Worm (Caenorhabditis elegans) whole organism, early embryonic: ENCODE results near the gene otpl-5.
"Not testable (repeated sequence)": the region's sequence is repeated elsewhere in the genome, so short reads cannot be mapped to it uniquely, and the experiment has no call there.

Source experiments
- B0310.2 ChIP-seq: sonication (generic microtip); optimal IDR thresholded peaks from 2 replicates; lab custom pipeline; 2016; ENCODE audit warnings: mild to moderate bottlenecking, missing genetic modification characterization, missing compliant biosample characterization
- F13C5.2 ChIP-seq: sonication (generic microtip); optimal IDR thresholded peaks from 2 replicates; lab custom pipeline; 2017; ENCODE audit warnings: mild to moderate bottlenecking, missing genetic modification characterization, inconsistent platforms, missing compliant biosample characterization
- ama-1 ChIP-seq: fragments of 150-350 bp; optimal IDR thresholded peaks from 2 replicates; lab custom pipeline; 2014
- ceh-13 ChIP-seq: fragments of 200-800 bp; sonication (Bioruptor generic); optimal IDR thresholded peaks from 2 replicates; lab custom pipeline; 2018; ENCODE audit warnings: mild to moderate bottlenecking, missing genetic modification characterization, missing compliant biosample characterization
- ceh-36 ChIP-seq: sonication (generic microtip); optimal IDR thresholded peaks from 2 replicates; lab custom pipeline; 2016; ENCODE audit warnings: missing genetic modification characterization, inconsistent platforms, missing compliant biosample characterization
- ets-7 ChIP-seq: sonication (generic microtip); optimal IDR thresholded peaks from 2 replicates; lab custom pipeline; 2016; ENCODE audit warnings: missing genotype, missing genetic modification characterization, missing compliant biosample characterization
- flt-1 ChIP-seq: fragments of 200-800 bp; sonication (Bioruptor generic); IDR thresholded peaks from 2 replicates; pipeline ENCODE4 v1.3.6; 2022; ENCODE audit warnings: missing genetic modification characterization, missing compliant biosample characterization
- hmbx-1 ChIP-seq: sonication (generic microtip); optimal IDR thresholded peaks from 2 replicates; lab custom pipeline; 2016; ENCODE audit warnings: mild to moderate bottlenecking, missing genetic modification characterization, missing compliant biosample characterization
- hmg-4 ChIP-seq: fragments of 200-800 bp; sonication (Bioruptor generic); optimal IDR thresholded peaks from 2 replicates; lab custom pipeline; 2018; ENCODE audit warnings: mild to moderate bottlenecking, missing genetic modification characterization, missing compliant biosample characterization
- hnd-1 ChIP-seq: sonication (generic microtip); optimal IDR thresholded peaks from 2 replicates; lab custom pipeline; 2016; ENCODE audit warnings: missing genetic modification characterization, missing compliant biosample characterization
- pes-1 ChIP-seq: fragments of 200-800 bp; sonication (Bioruptor generic); IDR thresholded peaks from 2 replicates; pipeline ENCODE4 v1.3.6; 2022; ENCODE audit warnings: missing genetic modification reagents, missing genetic modification characterization, missing compliant biosample characterization
- scrt-1 ChIP-seq: fragments of 200-800 bp; sonication (Bioruptor generic); IDR thresholded peaks from 2 replicates; pipeline ENCODE4 v1.3.6; 2022; ENCODE audit warnings: missing genetic modification characterization, missing compliant biosample characterization
- sea-1 ChIP-seq: fragments of 200-800 bp; sonication (Bioruptor generic); conservative IDR thresholded peaks from 2 replicates; pipeline ENCODE4 v1.3.6; 2022; ENCODE audit warnings: missing genetic modification characterization, missing compliant biosample characterization
- tbx-11 ChIP-seq: fragments of 200-800 bp; sonication (Bioruptor generic); IDR thresholded peaks from 2 replicates; pipeline ENCODE4 v1.3.6; 2022; ENCODE audit warnings: missing genetic modification characterization, missing compliant biosample characterization
- tra-4 ChIP-seq: sonication (generic microtip); optimal IDR thresholded peaks from 2 replicates; lab custom pipeline; 2017; ENCODE audit warnings: missing genetic modification characterization, missing compliant biosample characterization

The otpl-5 gene

DNA sequence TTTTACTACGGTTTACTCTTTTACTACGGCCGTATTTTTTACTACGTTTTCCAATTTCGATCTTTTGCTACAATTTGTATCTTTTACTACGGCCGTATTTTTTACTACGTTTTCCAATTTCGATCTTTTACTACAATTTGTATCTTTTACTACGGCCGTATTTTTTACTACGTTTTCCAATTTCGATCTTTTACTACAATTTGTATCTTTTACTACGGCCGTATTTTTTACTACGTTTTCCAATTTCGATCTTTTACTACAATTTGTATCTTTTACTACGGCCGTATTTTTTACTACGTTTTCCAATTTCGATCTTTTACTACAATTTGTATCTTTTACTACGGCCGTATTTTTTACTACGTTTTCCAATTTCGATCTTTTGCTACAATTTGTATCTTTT is 45.4 kb downstream of the otpl-5 start, which contains the start of gene F25G6.1:
Gene F25G6.1, plus strand, starts transcription at position 301 of the 400 bp plus-strand sequence.
- TF ChIP-seq ceh-36, hnd-1, tra-4 (tag; lab: Kevin White, UChicago): not testable (repeated sequence)

DNA sequence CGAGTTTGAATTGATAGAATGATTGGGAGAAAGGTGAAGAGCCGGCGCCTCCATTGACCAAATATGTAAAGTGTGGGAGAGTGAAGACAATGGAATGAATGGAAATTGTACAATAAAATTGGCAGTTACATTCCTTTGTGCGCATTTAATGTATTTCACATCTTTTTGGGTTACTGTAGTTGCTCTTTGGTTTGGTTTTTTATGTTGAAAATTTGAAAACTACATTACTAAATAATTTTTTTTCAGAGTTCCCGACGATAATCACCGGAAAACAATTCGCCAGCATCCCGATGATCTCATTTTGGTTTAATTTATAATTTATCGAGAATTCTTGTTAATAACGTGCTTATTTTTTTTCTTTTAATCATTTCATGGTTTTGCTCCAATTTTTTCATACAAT is 51.6 kb downstream of the otpl-5 start, which contains the start of gene C10B5.1:
Gene C10B5.1, plus strand, starts transcription at position 301 of the 400 bp plus-strand sequence.
- TF ChIP-seq flt-1 (GFP tag; lab: Robert Waterston, UW) (no peak), pes-1 (GFP tag; lab: Robert Waterston, UW) (no peak), scrt-1 (GFP tag; lab: Robert Waterston, UW) (no peak), ets-7 (tag; lab: Kevin White, UChicago) (no peak), ama-1 (lab: Kevin White, UChicago) (no peak), sea-1 (GFP tag; lab: Robert Waterston, UW) (no peak), tbx-11 (GFP tag; lab: Robert Waterston, UW) (no peak), B0310.2 (tag; lab: Kevin White, UChicago) (no peak), hnd-1 (tag; lab: Kevin White, UChicago) (no peak), F13C5.2 (tag; lab: Kevin White, UChicago) (no peak), ceh-13 (GFP tag; lab: Kevin White, UChicago) (no peak), ceh-36 (tag; lab: Kevin White, UChicago) (no peak), hmbx-1 (no peak), hmg-4 (GFP tag; lab: Kevin White, UChicago) (no peak)
